Worm (Caenorhabditis elegans) whole organism, L1 larva: ENCODE measurements around the gene fdgt-1.

Experiments used
- blmp-1 ChIP-seq: fragments of 150-350 bp; optimal IDR thresholded peaks from 2 replicates; lab custom pipeline; 2014; ENCODE audit warnings: missing biosample characterization, missing genetic modification characterization
- ceh-88 ChIP-seq: fragments of 200-800 bp; sonication (Bioruptor generic); IDR thresholded peaks from 2 replicates; pipeline ENCODE4 v1.3.6; 2022; ENCODE audit warnings: missing genetic modification characterization, missing compliant biosample characterization
- egl-27 ChIP-seq, 2 experiments: fragments of 150-350 bp in 1 of 2; sonication (generic microtip); optimal IDR thresholded peaks; 3 replicates each; lab custom pipeline; 2017 to 2018; ENCODE audit warnings: missing biosample characterization in 2 of 2, missing genetic modification characterization in 2 of 2, missing genetic modification reagents in 2 of 2
- fkh-10 ChIP-seq: sonication (generic microtip); optimal IDR thresholded peaks from 2 replicates; lab custom pipeline; 2017; ENCODE audit warnings: missing biosample characterization, missing genetic modification reagents, missing genetic modification characterization
- lin-13 ChIP-seq: fragments of 150-350 bp; optimal IDR thresholded peaks from 2 replicates; lab custom pipeline; 2014; ENCODE audit warnings: missing biosample characterization, missing genetic modification reagents, missing genetic modification characterization
- lsy-2 ChIP-seq, 2 experiments: fragments of 150-350 bp; optimal IDR thresholded peaks; 2 replicates each; lab custom pipeline; 2014; ENCODE audit warnings: missing biosample characterization in 2 of 2, missing genetic modification characterization in 2 of 2
- mdl-1 ChIP-seq, 2 experiments: fragments of 150-350 bp; optimal IDR thresholded peaks; 2 replicates each; lab custom pipeline; 2014 to 2017; ENCODE audit warnings: missing biosample characterization in 2 of 2, missing genetic modification characterization in 2 of 2, inconsistent platforms in 1 of 2
- nhr-12 ChIP-seq: sonication (generic microtip); optimal IDR thresholded peaks from 2 replicates; lab custom pipeline; 2017; ENCODE audit warnings: missing biosample characterization, missing genetic modification characterization
- nhr-28 ChIP-seq: fragments of 150-350 bp; optimal IDR thresholded peaks from 2 replicates; lab custom pipeline; 2014; ENCODE audit warnings: missing biosample characterization, missing genetic modification characterization
- nhr-85 ChIP-seq: sonication (generic microtip); peaks from one replicate; lab custom pipeline; 2016; ENCODE audit warnings: missing genetic modification characterization, inconsistent platforms, missing compliant biosample characterization

DNA sequence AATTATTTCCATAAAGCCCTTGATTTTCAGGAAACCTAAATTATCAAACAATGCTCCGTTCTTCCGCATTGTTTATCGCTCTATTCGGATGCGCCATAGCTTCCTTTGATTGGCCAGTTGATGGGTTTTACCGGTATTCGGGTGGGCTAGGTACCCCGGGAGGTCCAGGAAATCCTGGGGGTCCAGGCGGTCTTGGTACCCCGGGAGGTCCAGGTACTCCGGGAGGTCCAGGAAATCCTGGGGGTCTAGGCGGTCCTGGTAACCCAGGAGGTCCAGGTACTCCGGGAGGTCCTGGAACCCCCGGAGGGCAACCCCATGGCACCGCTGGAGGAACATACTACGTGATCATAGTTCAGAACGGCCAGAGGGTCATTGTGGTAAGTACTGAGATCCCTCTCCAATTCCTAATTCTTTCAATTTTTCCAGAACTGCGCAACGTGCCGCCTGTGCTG lies 33.8 kb upstream of the fdgt-1 start, which contains the start of gene H17B01.2:
- TF ChIP-seq nhr-28 (tag; lab: Kevin White, UChicago) (no peak), nhr-12 (tag; lab: Kevin White, UChicago) (no peak), mdl-1 (tag; optimal IDR thresholded peaks at IDR 0.05; lab: Kevin White, UChicago) (no peak), ceh-88 (no peak), lin-13 (GFP tag; lab: Kevin White, UChicago) (no peak), fkh-10 (GFP tag; lab: Kevin White, UChicago) (no peak), blmp-1 (tag; lab: Kevin White, UChicago) (no peak), lsy-2 (tag; optimal IDR thresholded peaks at IDR 0.05; lab: Kevin White, UChicago) (no peak), nhr-85 (tag; lab: Kevin White, UChicago) (no peak), egl-27 (tag; optimal IDR thresholded peaks at IDR 0.05; lab: Kevin White, UChicago) (no peak)
